In genomic region chrIII:7978289-7978688, ce11 we compare ENCODE assay signal across 1 worm cellular context.
TF ChIP-seq lines count a peak whose summit lies in the region.

No protein-coding gene starts in this region.

TF ChIP-seq in whole organism, L4 larva, 104 proteins besides CTCF, POLR2A, EP300 and RAD21 (continued from another document):
- TF ChIP-seq ceh-82 (tag; optimal IDR thresholded peaks at IDR 0.05; lab: Kevin White, UChicago), result no peak
TF ChIP-seq in whole organism, L4 larva: peak in this region for 20.
